Worm (Caenorhabditis elegans) whole organism, young adult: Measurements from ENCODE around the gene CD4.1.

Experiments
- F55B11.4 ChIP-seq: sonication (generic microtip); optimal IDR thresholded peaks from 2 replicates; lab custom pipeline; 2016; ENCODE audit warnings: missing compliant biosample characterization, missing genetic modification characterization, borderline replicate concordance; ENCODE audit not compliant: insufficient read depth
- F57A8.1 ChIP-seq: fragments of 200-800 bp; sonication (Bioruptor generic); optimal IDR thresholded peaks from 2 replicates; lab custom pipeline; 2018; ENCODE audit warnings: mild to moderate bottlenecking, missing genetic modification characterization, moderate library complexity, missing compliant biosample characterization
- Y53G8AR.9 ChIP-seq: fragments of 200-800 bp; sonication (Bioruptor generic); conservative IDR thresholded peaks from 2 replicates; pipeline ENCODE4 v1.3.6; 2022; ENCODE audit warnings: missing genetic modification reagents, missing genetic modification characterization, missing compliant biosample characterization
- Y95B8A.8 ChIP-seq: fragments of 200-800 bp; sonication (Bioruptor generic); IDR thresholded peaks from 2 replicates; pipeline ENCODE4 v1.3.6; 2022; ENCODE audit warnings: missing genetic modification reagents, missing genetic modification characterization, missing compliant biosample characterization
- aptf-2 ChIP-seq: fragments of 200-800 bp; sonication (Bioruptor generic); conservative IDR thresholded peaks from 2 replicates; pipeline ENCODE4 v1.3.6; 2022; ENCODE audit warnings: missing genetic modification reagents, missing genetic modification characterization, missing compliant biosample characterization
- aptf-3 ChIP-seq: fragments of 200-800 bp; sonication (Bioruptor generic); IDR thresholded peaks from 2 replicates; pipeline ENCODE4 v1.3.6; 2022; ENCODE audit warnings: missing genetic modification characterization, missing compliant biosample characterization
- attf-5 ChIP-seq: fragments of 200-800 bp; sonication (Bioruptor generic); optimal IDR thresholded peaks from 2 replicates; lab custom pipeline; 2018; ENCODE audit warnings: mild to moderate bottlenecking, missing genetic modification characterization, missing compliant biosample characterization
- bed-2 ChIP-seq: fragments of 200-800 bp; sonication (Bioruptor generic); IDR thresholded peaks from 2 replicates; pipeline ENCODE4 v1.3.6; 2022; ENCODE audit warnings: missing genetic modification reagents, missing genetic modification characterization, missing compliant biosample characterization
- ceh-40 ChIP-seq: fragments of 200-800 bp; sonication (Bioruptor generic); IDR thresholded peaks from 2 replicates; pipeline ENCODE4 v1.3.6; 2022; ENCODE audit warnings: missing genetic modification characterization, missing compliant biosample characterization
- ceh-58 ChIP-seq: fragments of 200-800 bp; sonication (Bioruptor generic); IDR thresholded peaks from 2 replicates; pipeline ENCODE4 v1.3.6; 2022; ENCODE audit warnings: missing genetic modification characterization, missing compliant biosample characterization
- ceh-79 ChIP-seq: sonication (generic microtip); optimal IDR thresholded peaks from 2 replicates; lab custom pipeline; 2017; ENCODE audit warnings: mild to moderate bottlenecking, missing genetic modification characterization, missing compliant biosample characterization
- efl-1 ChIP-seq: fragments of 150-350 bp; optimal IDR thresholded peaks from 2 replicates; lab custom pipeline; 2014; ENCODE audit warnings: missing biosample characterization, missing genetic modification reagents, missing genetic modification characterization
- egl-44 ChIP-seq: fragments of 200-800 bp; sonication (Bioruptor generic); IDR thresholded peaks from 2 replicates; pipeline ENCODE4 v1.3.6; 2022; ENCODE audit warnings: missing genetic modification reagents, missing genetic modification characterization, missing compliant biosample characterization
- ekl-4 ChIP-seq: fragments of 200-800 bp; sonication (Bioruptor generic); IDR thresholded peaks from 2 replicates; pipeline ENCODE4 v1.3.6; 2022; ENCODE audit warnings: missing genetic modification reagents, missing genetic modification characterization, missing compliant biosample characterization
- ets-4 ChIP-seq: fragments of 200-800 bp; sonication (Bioruptor generic); optimal IDR thresholded peaks from 2 replicates; lab custom pipeline; 2018; ENCODE audit warnings: mild to moderate bottlenecking, missing genetic modification characterization, missing compliant biosample characterization
- him-1 ChIP-seq: sonication (generic microtip); optimal IDR thresholded peaks from 2 replicates; lab custom pipeline; 2016; ENCODE audit warnings: missing genotype, missing genetic modification reagents, missing genetic modification characterization, missing compliant biosample characterization
- hlh-26 ChIP-seq: fragments of 200-800 bp; sonication (Bioruptor generic); conservative IDR thresholded peaks from 2 replicates; pipeline ENCODE4 v1.3.6; 2022; ENCODE audit warnings: missing genetic modification reagents, missing genetic modification characterization, missing compliant biosample characterization
- hmg-1.2 ChIP-seq: fragments of 200-800 bp; sonication (Bioruptor generic); IDR thresholded peaks from 2 replicates; pipeline ENCODE4 v1.3.6; 2022; ENCODE audit warnings: missing genetic modification reagents, missing genetic modification characterization, missing compliant biosample characterization
- lag-1 ChIP-seq: fragments of 200-800 bp; sonication (Bioruptor generic); IDR thresholded peaks from 2 replicates; pipeline ENCODE4 v1.3.6; 2022; ENCODE audit warnings: missing genetic modification reagents, missing genetic modification characterization, missing compliant biosample characterization
- let-526 ChIP-seq: fragments of 200-800 bp; sonication (Bioruptor generic); IDR thresholded peaks from 2 replicates; pipeline ENCODE4 v1.3.6; 2022; ENCODE audit warnings: missing genetic modification reagents, missing genetic modification characterization, missing compliant biosample characterization
- let-607 ChIP-seq, 2 experiments: fragments of 200-800 bp in 1 of 2; sonication (Bioruptor generic) in 1 of 2; sonication (generic microtip) in 1 of 2; optimal IDR thresholded peaks; 2 replicates each; lab custom pipeline; 2016 to 2018; ENCODE audit warnings: mild to moderate bottlenecking in 2 of 2, missing compliant biosample characterization in 2 of 2, missing genetic modification characterization in 2 of 2, moderate library complexity in 2 of 2, missing genotype in 1 of 2
- lin-26 ChIP-seq: fragments of 200-800 bp; sonication (Bioruptor generic); IDR thresholded peaks from 2 replicates; pipeline ENCODE4 v1.3.6; 2022; ENCODE audit warnings: missing genetic modification reagents, missing genetic modification characterization, missing compliant biosample characterization
- lin-54 ChIP-seq: fragments of 200-800 bp; sonication (Bioruptor generic); optimal IDR thresholded peaks from 2 replicates; lab custom pipeline; 2018; ENCODE audit warnings: mild to moderate bottlenecking, missing genetic modification characterization, missing compliant biosample characterization
- lsl-1 ChIP-seq: fragments of 200-800 bp; sonication (Bioruptor generic); optimal IDR thresholded peaks from 2 replicates; lab custom pipeline; 2018; ENCODE audit warnings: mild to moderate bottlenecking, missing genetic modification characterization, moderate library complexity, missing compliant biosample characterization
- madf-3 ChIP-seq: fragments of 200-800 bp; sonication (Bioruptor generic); IDR thresholded peaks from 2 replicates; pipeline ENCODE4 v1.3.6; 2022; ENCODE audit warnings: missing genetic modification reagents, missing genetic modification characterization, missing compliant biosample characterization
- madf-6 ChIP-seq: fragments of 200-800 bp; sonication (Bioruptor generic); IDR thresholded peaks from 2 replicates; pipeline ENCODE4 v1.3.6; 2022; ENCODE audit warnings: missing genetic modification reagents, missing genetic modification characterization, missing compliant biosample characterization
- madf-8 ChIP-seq: fragments of 200-800 bp; sonication (Bioruptor generic); conservative IDR thresholded peaks from 2 replicates; pipeline ENCODE4 v1.3.6; 2022; ENCODE audit warnings: missing genetic modification reagents, missing genetic modification characterization, missing compliant biosample characterization
- nfya-1 ChIP-seq: sonication (generic microtip); optimal IDR thresholded peaks from 2 replicates; lab custom pipeline; 2017; ENCODE audit warnings: antibody characterized with exemption, missing compliant biosample characterization, missing genetic modification characterization, borderline replicate concordance; ENCODE audit not compliant: insufficient read depth
- nhr-80 ChIP-seq: sonication (generic microtip); optimal IDR thresholded peaks from 2 replicates; lab custom pipeline; 2016; ENCODE audit warnings: missing genetic modification characterization, missing compliant biosample characterization
- repo-1 ChIP-seq: sonication (generic microtip); optimal IDR thresholded peaks from 2 replicates; lab custom pipeline; 2017; ENCODE audit warnings: mild to moderate bottlenecking, missing genetic modification characterization, missing compliant biosample characterization
- sdz-38 ChIP-seq: sonication (generic microtip); optimal IDR thresholded peaks from 2 replicates; lab custom pipeline; 2016; ENCODE audit warnings: missing genotype, missing genetic modification characterization, missing compliant biosample characterization
- snpc-4 ChIP-seq, 5 experiments: fragments of 150-350 bp in 1 of 5; sonication (generic microtip) in 4 of 5; optimal IDR thresholded peaks; 2 replicates each; lab custom pipeline; 2014 to 2018; ENCODE audit warnings: missing genetic modification characterization in 5 of 5, missing biosample characterization in 3 of 5, antibody characterized with exemption in 2 of 5, mild to moderate bottlenecking in 2 of 5, missing compliant biosample characterization in 2 of 5, missing genotype in 2 of 5, moderate library complexity in 2 of 5, missing genetic modification reagents in 1 of 5
- tbp1 ChIP-seq: fragments of 200-800 bp; sonication (Bioruptor generic); optimal IDR thresholded peaks from 2 replicates; lab custom pipeline; 2018; ENCODE audit warnings: mild to moderate bottlenecking, missing genetic modification characterization, missing compliant biosample characterization
- unc-62 ChIP-seq: fragments of 150-350 bp; optimal IDR thresholded peaks from 2 replicates; lab custom pipeline; 2014; ENCODE audit warnings: missing biosample characterization, missing genetic modification reagents, missing genetic modification characterization
- xnd-1 ChIP-seq: sonication (generic microtip); optimal IDR thresholded peaks from 2 replicates; lab custom pipeline; 2016; ENCODE audit warnings: missing genotype, missing genetic modification reagents, missing genetic modification characterization, missing compliant biosample characterization
- ztf-18 ChIP-seq: sonication (generic microtip); optimal IDR thresholded peaks from 2 replicates; lab custom pipeline; 2016; ENCODE audit warnings: missing genotype, mild to moderate bottlenecking, missing genetic modification characterization, missing compliant biosample characterization
- ztf-25 ChIP-seq: fragments of 200-800 bp; sonication (Bioruptor generic); IDR thresholded peaks from 2 replicates; pipeline ENCODE4 v1.3.6; 2022; ENCODE audit warnings: missing genetic modification reagents, missing genetic modification characterization, missing compliant biosample characterization
- ztf-3 ChIP-seq: fragments of 200-800 bp; sonication (Bioruptor generic); optimal IDR thresholded peaks from 2 replicates; lab custom pipeline; 2018; ENCODE audit warnings: mild to moderate bottlenecking, missing genetic modification characterization, missing compliant biosample characterization
- ztf-6 ChIP-seq: fragments of 200-800 bp; sonication (Bioruptor generic); IDR thresholded peaks from 2 replicates; pipeline ENCODE4 v1.3.6; 2022; ENCODE audit warnings: missing genetic modification reagents, missing genetic modification characterization, missing compliant biosample characterization

Gene CD4.1

ce11 chrV:5610186-5610585 is 3.8 kb downstream of the CD4.1 start (continued):
- TF ChIP-seq nfya-1 (tag; lab: Kevin White, UChicago) = no peak
- no peak for TF ChIP-seq Y95B8A.8 (GFP tag; lab: Robert Waterston, UW)
- TF ChIP-seq ztf-3 (GFP tag; lab: Kevin White, UChicago) = no peak
- no peak for TF ChIP-seq ceh-40 (GFP tag; lab: Robert Waterston, UW)

DNA sequence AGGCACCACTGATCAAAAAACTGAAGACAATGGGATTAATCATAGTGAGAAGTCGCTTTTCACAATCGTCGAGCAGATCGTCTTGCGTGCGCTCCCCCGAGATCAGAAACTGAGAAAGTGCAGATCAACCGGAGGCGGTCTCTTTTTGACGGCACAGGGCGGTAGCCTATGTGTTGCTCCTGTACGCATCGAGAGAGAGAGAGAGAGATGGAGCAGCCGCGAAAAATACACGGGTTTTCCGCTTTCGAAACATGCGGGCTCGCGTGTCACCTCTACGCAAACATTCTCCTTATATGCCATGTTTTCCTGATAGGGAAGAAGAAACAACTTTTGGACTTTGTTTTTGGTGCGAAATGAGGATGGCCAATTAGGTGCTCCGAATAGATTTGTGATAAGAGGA is 6.8 kb downstream of the CD4.1 start, which contains the start of gene lrpc-1:
Gene lrpc-1, minus strand, starts transcription at position 101 of the 400 bp plus-strand sequence.
- TF ChIP-seq nhr-80 (no peak), madf-3 (GFP tag; lab: Robert Waterston, UW) (no peak), unc-62 (GFP tag; lab: Kevin White, UChicago) (no peak), ets-4 (GFP tag; lab: Kevin White, UChicago) (no peak), Y53G8AR.9 (GFP tag; lab: Robert Waterston, UW) (no peak), F55B11.4 (tag; lab: Kevin White, UChicago) (no peak), repo-1 (tag; lab: Kevin White, UChicago) (no peak), hlh-26 (GFP tag; lab: Robert Waterston, UW) (no peak), bed-2 (GFP tag; lab: Robert Waterston, UW) (no peak), madf-6 (GFP tag; lab: Robert Waterston, UW) (no peak), lin-54 (GFP tag; lab: Kevin White, UChicago) (no peak), ztf-3 (GFP tag; lab: Kevin White, UChicago) (no peak)

DNA sequence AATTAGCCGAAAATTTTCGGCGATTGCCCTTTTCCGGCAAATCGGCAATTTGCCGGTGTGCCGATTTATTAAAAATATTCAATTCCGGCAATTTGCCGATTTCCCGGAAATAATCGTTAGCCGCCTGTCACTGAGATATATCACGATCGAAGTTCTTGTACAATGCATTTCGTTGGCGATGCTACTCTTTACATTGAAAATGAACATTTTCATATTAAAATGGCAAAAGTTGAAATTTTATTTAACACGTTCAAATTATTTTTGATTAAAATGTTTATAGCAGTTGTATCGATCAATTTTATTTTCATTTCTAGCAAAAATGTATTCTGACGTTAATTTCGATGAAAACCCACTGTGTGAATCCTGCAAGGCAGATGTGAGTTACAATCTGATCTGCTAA is 8.4 kb downstream of the CD4.1 start, which contains the start of gene M03E7.3:
Gene M03E7.3, plus strand, starts transcription at position 301 of the 400 bp plus-strand sequence.
- TF ChIP-seq bed-2 (GFP tag; lab: Robert Waterston, UW) (no peak), Y95B8A.8 (GFP tag; lab: Robert Waterston, UW) (no peak), lsl-1 (GFP tag; lab: Kevin White, UChicago) (no peak)

DNA sequence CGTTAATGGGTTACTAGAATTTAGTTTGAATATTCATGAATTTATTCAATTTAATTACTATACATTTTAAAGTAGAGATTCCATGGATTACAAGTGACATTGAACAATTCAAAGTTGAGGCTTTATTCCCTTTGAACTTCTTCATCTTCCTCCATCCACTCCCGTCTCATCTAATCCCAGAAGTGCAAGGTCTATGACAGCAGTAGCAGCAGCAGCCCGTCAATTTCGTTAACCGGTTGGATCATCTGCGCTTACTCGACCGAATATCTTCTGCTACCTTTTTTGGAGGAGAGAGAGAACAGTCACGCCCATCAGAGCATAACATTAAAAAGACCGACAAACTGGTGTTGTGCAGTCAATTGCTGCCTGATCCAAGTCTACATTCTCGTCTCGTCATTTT is 10.9 kb downstream of the CD4.1 start, which contains the start of gene M03E7.2:
Gene M03E7.2, plus strand, starts transcription at position 301 of the 400 bp plus-strand sequence.
- TF ChIP-seq hmg-1.2 (GFP tag; lab: Robert Waterston, UW) (no peak), snpc-4 (GFP tag; optimal IDR thresholded peaks at IDR 0.05; lab: Kevin White, UChicago) (no peak), snpc-4 (tag; optimal IDR thresholded peaks at IDR 0.05; lab: Kevin White, UChicago) (no peak), ceh-79 (no peak), sdz-38 (tag; lab: Kevin White, UChicago) (no peak)
- TF ChIP-seq, all 124 proteins: peak for 0

DNA sequence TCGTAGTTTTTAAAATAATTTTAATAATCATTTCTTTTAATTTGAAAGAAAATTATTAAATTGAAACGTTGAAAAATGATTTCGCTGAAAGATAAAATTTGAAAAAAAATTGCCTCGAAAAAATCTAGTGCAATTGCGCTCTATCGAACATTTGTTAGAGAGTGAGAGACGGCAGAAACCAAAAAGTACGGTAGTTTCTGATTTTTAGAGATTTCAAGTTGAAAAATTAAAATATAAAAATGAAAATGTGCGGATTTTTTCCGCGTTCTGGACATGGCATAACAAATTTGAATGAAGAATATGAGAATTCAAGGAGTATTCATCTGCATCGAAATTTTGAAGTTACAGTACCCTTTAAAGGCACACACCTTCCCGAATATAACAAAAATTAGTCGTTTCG is 13.0 kb downstream of the CD4.1 start:
- TF ChIP-seq xnd-1 (peak; percentile 52), efl-1 (GFP tag; lab: Kevin White, UChicago) (peak; percentile 47), let-607 (tag; optimal IDR thresholded peaks at IDR 0.05; lab: Kevin White, UChicago) (no peak), tbp1 (GFP tag; lab: Kevin White, UChicago) (peak; percentile 31), ztf-6 (GFP tag; lab: Robert Waterston, UW) (no peak), madf-6 (GFP tag; lab: Robert Waterston, UW) (peak; percentile 63), nfya-1 (tag; lab: Kevin White, UChicago) (no peak), lin-26 (GFP tag; lab: Robert Waterston, UW) (no peak), let-526 (GFP tag; lab: Robert Waterston, UW) (no peak), ztf-25 (GFP tag; lab: Robert Waterston, UW) (no peak), lag-1 (GFP tag; lab: Robert Waterston, UW) (no peak), attf-5 (GFP tag; lab: Kevin White, UChicago) (no peak), ceh-79 (no peak), ekl-4 (GFP tag; lab: Robert Waterston, UW) (no peak), F57A8.1 (no peak), ceh-58 (no peak), sdz-38 (tag; lab: Kevin White, UChicago) (no peak), egl-44 (GFP tag; lab: Robert Waterston, UW) (no peak), him-1 (tag; lab: Kevin White, UChicago) (no peak), ztf-18 (peak; percentile 14), lsl-1 (GFP tag; lab: Kevin White, UChicago) (peak; percentile 89), aptf-2 (no peak), snpc-4 (GFP tag; optimal IDR thresholded peaks at IDR 0.05; lab: Kevin White, UChicago) (no peak), snpc-4 (tag; optimal IDR thresholded peaks at IDR 0.05; lab: Kevin White, UChicago) (peak in 1 of 4 experiments; percentile 7), madf-8 (GFP tag; lab: Robert Waterston, UW) (peak; percentile 22; the same call in 1 of the 2 replicates), hmg-1.2 (GFP tag; lab: Robert Waterston, UW) (no peak), aptf-3 (GFP tag; lab: Robert Waterston, UW) (no peak)
